Worm (Caenorhabditis elegans) whole organism, young adult: ENCODE measurements around the gene F19G12.11.

Experiments
- C17E4.6 ChIP-seq: fragments of 200-800 bp; sonication (Bioruptor generic); IDR thresholded peaks from 2 replicates; pipeline ENCODE4 v1.3.6; 2022; ENCODE audit warnings: missing genetic modification reagents, missing genetic modification characterization, missing compliant biosample characterization
- F49E8.2 ChIP-seq: sonication (generic microtip); optimal IDR thresholded peaks from 3 replicates; lab custom pipeline; 2017; ENCODE audit warnings: missing genetic modification characterization, mild to moderate bottlenecking, missing compliant biosample characterization, antibody characterized with exemption, moderate library complexity; ENCODE audit not compliant: insufficient read depth
- dpff-1 ChIP-seq: sonication (generic microtip); optimal IDR thresholded peaks from 2 replicates; lab custom pipeline; 2017; ENCODE audit warnings: mild to moderate bottlenecking, missing genetic modification characterization, missing compliant biosample characterization
- gei-17 ChIP-seq: fragments of 200-800 bp; sonication (Bioruptor generic); optimal IDR thresholded peaks from 2 replicates; lab custom pipeline; 2018; ENCODE audit warnings: mild to moderate bottlenecking, missing genetic modification characterization, missing compliant biosample characterization
- madf-10 ChIP-seq: sonication (generic microtip); optimal IDR thresholded peaks from 2 replicates; lab custom pipeline; 2016; ENCODE audit warnings: mild to moderate bottlenecking, missing genetic modification characterization, missing compliant biosample characterization
- mxl-1 ChIP-seq: sonication (generic microtip); optimal IDR thresholded peaks from 2 replicates; lab custom pipeline; 2016; ENCODE audit warnings: missing genetic modification characterization, missing compliant biosample characterization
- nfyb-1 ChIP-seq: fragments of 200-800 bp; sonication (Bioruptor generic); IDR thresholded peaks from 2 replicates; pipeline ENCODE4 v1.3.6; 2022; ENCODE audit warnings: missing genetic modification reagents, missing genetic modification characterization, missing compliant biosample characterization
- nhr-179 ChIP-seq: sonication (generic microtip); optimal IDR thresholded peaks from 2 replicates; lab custom pipeline; 2016; ENCODE audit warnings: mild to moderate bottlenecking, missing genetic modification characterization, missing compliant biosample characterization
- nhr-27 ChIP-seq: fragments of 200-800 bp; sonication (Bioruptor generic); optimal IDR thresholded peaks from 2 replicates; lab custom pipeline; 2018; ENCODE audit warnings: mild to moderate bottlenecking, missing genetic modification characterization, moderate library complexity, missing compliant biosample characterization
- xnd-1 ChIP-seq: sonication (generic microtip); optimal IDR thresholded peaks from 2 replicates; lab custom pipeline; 2016; ENCODE audit warnings: missing genotype, missing genetic modification reagents, missing genetic modification characterization, missing compliant biosample characterization

The F19G12.11 gene

ce11 chrX:1379391-1379790, 46.9 kb downstream of the F19G12.11 start (continued):
- TF ChIP-seq nhr-27 (tag; lab: Kevin White, UChicago) (peak; percentile 51), C17E4.6 (GFP tag; lab: Robert Waterston, UW) (0 out of 2 replicates have a peak, but pooled peaks have one; percentile 34), dpff-1 (no peak), nhr-179 (tag; lab: Kevin White, UChicago) (peak; percentile 53), mxl-1 (peak; percentile 67), nfyb-1 (GFP tag; lab: Robert Waterston, UW) (peak; percentile 92), gei-17 (GFP tag; lab: Kevin White, UChicago) (peak; percentile 88), xnd-1 (no peak), F49E8.2 (tag; lab: Kevin White, UChicago) (no peak), madf-10 (peak; percentile 76)
